Worm (Caenorhabditis elegans): ENCODE results near the gene sup-12.
A peak's percentile ranks its signal among the peaks of the same experiment; 100 is the strongest.

The sup-12 gene

DNA sequence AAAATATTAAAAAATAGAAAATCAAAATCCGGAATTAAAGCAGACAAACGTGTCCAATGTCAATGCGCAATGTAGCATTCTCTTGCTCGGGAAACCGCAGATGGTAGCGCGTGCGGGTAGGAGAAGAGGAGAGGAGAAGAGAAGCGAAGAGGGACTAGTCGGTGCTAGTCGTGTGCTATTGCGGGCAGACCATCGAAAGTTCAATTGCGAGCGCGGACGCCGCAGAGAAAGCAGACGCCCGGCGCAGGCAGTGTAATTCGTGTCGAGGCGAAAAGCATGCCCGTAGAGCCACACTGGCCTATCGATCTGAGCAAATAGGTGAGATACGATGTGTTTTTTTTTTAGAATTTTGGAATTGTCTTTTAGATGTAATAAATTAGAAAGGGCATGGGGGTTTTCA lies 41.3 kb downstream of the sup-12 start (continued):
- TF ChIP-seq duxl-1 (tag; optimal IDR thresholded peaks at IDR 0.05; ENCODE audit: poor library complexity), result no peak
- no peak for TF ChIP-seq spr-3 (GFP tag; optimal IDR thresholded peaks at IDR 0.05)
- no peak; the same call in 1 of the 2 replicates for TF ChIP-seq egl-43 (GFP tag; IDR thresholded peaks at IDR 0.05)
- TF ChIP-seq lim-7 (GFP tag; IDR thresholded peaks at IDR 0.05), result no peak
- TF ChIP-seq lin-13 (GFP tag; optimal IDR thresholded peaks at IDR 0.05), result no peak
- TF ChIP-seq nhr-42 (GFP tag; IDR thresholded peaks at IDR 0.05), result no peak
- no peak for TF ChIP-seq Y105C5A.15 (GFP tag; IDR thresholded peaks at IDR 0.05)
- TF ChIP-seq zip-11 (GFP tag; IDR thresholded peaks at IDR 0.05), result no peak
- peak; percentile 2 to 26 for TF ChIP-seq lsy-2 (tag; optimal IDR thresholded peaks at IDR 0.05)
- TF ChIP-seq mxl-2 (GFP tag; conservative IDR thresholded peaks at IDR 0.05), result no peak
- no peak for TF ChIP-seq fos-1 (tag; optimal IDR thresholded peaks at IDR 0.05)
- no peak for TF ChIP-seq nhr-76 (tag; optimal IDR thresholded peaks at IDR 0.05)
- no peak for TF ChIP-seq madf-5 (GFP tag; IDR thresholded peaks at IDR 0.05)
- no peak for TF ChIP-seq zag-1 (tag; optimal IDR thresholded peaks at IDR 0.05)
- no peak for TF ChIP-seq ceh-20 (GFP tag; IDR thresholded peaks at IDR 0.05)
- 0 out of 2 replicates have a peak, but pooled peaks have one; percentile 46 for TF ChIP-seq ctbp-1 (GFP tag; IDR thresholded peaks at IDR 0.05)
- peak; percentile 49 for TF ChIP-seq dmd-6 (GFP tag; IDR thresholded peaks at IDR 0.05)
- TF ChIP-seq lin-39 (tag; optimal IDR thresholded peaks at IDR 0.05), result no peak
- TF ChIP-seq nhr-28 (tag; optimal IDR thresholded peaks at IDR 0.05), result peak; percentile 28
- TF ChIP-seq gei-8 (GFP tag; optimal IDR thresholded peaks at IDR 0.05), result no peak
- no peak for TF ChIP-seq daf-16 (GFP tag; optimal IDR thresholded peaks at IDR 0.05)
- peak; percentile 1 for TF ChIP-seq daf-16 (tag; optimal IDR thresholded peaks at IDR 0.05)
- TF ChIP-seq ceh-44 (GFP tag; IDR thresholded peaks at IDR 0.05), result no peak
- no peak for TF ChIP-seq cey-2 (tag; optimal IDR thresholded peaks at IDR 0.05; ENCODE audit: borderline replicate concordance, insufficient read depth)
- no peak for TF ChIP-seq daf-12 (tag; optimal IDR thresholded peaks at IDR 0.05)
- no peak for TF ChIP-seq egl-27 (tag; optimal IDR thresholded peaks at IDR 0.05)
- peak; percentile 64 for TF ChIP-seq hlh-30 (tag; optimal IDR thresholded peaks at IDR 0.05; ENCODE audit: insufficient read depth)
- TF ChIP-seq ztf-11 (tag; optimal IDR thresholded peaks at IDR 0.05), result no peak
- no peak for TF ChIP-seq F37D6.2 (tag; optimal IDR thresholded peaks at IDR 0.05)
- peak; percentile 29 for TF ChIP-seq dve-1 (tag; optimal IDR thresholded peaks at IDR 0.05; ENCODE audit: insufficient read depth)
- no peak for TF ChIP-seq lir-3 (tag; optimal IDR thresholded peaks at IDR 0.05)
- no peak for TF ChIP-seq spr-1 (tag; optimal IDR thresholded peaks at IDR 0.05)
- TF ChIP-seq nhr-77 (tag; optimal IDR thresholded peaks at IDR 0.05), result no peak
- TF ChIP-seq daf-19 (GFP tag; conservative IDR thresholded peaks at IDR 0.05), result no peak
- no peak for TF ChIP-seq D1046.2 (GFP tag; IDR thresholded peaks at IDR 0.05)
- TF ChIP-seq hmg-1.1 (GFP tag; IDR thresholded peaks at IDR 0.05), result peak; percentile 85
- TF ChIP-seq ceh-62 (tag; optimal IDR thresholded peaks at IDR 0.05), result no peak

DNA sequence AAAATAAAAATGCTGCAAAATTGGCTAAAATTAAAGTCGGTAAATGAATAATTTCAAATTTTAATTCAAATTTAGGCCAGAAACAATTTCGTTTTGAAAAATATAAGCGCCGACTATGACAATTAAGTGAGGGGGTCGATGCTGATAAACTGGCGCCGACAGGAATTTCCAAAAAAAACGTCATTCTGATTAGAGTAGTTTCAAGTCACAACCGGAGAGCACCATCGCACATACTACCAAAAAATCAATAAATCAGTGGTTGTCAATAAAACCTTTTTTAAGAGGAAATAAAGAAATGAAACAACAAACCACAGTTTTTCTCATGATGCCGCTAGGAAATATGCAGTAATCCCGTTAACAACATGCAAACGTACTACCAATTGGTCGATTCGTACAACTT lies 44.6 kb downstream of the sup-12 start:
- TF ChIP-seq hlh-11 (tag; optimal IDR thresholded peaks at IDR 0.05), result peak; percentile 41
- TF ChIP-seq nhr-111 (GFP tag; optimal IDR thresholded peaks at IDR 0.05), result no peak
- no peak for TF ChIP-seq unc-62 (GFP tag; optimal IDR thresholded peaks at IDR 0.05 in 1 of 2)
- no peak for TF ChIP-seq unc-62 (tag; optimal IDR thresholded peaks at IDR 0.05)
- peak; percentile 1 for TF ChIP-seq ceh-28 (tag; optimal IDR thresholded peaks at IDR 0.05)
- TF ChIP-seq daf-16 (GFP tag; optimal IDR thresholded peaks at IDR 0.05), result no peak
- TF ChIP-seq daf-16 (tag; optimal IDR thresholded peaks at IDR 0.05), result peak; percentile 71
- no peak for TF ChIP-seq nhr-25 (tag; optimal IDR thresholded peaks at IDR 0.05; ENCODE audit: borderline replicate concordance, insufficient read depth)
- TF ChIP-seq ctbp-1 (GFP tag; IDR thresholded peaks at IDR 0.05), result no peak
- no peak for TF ChIP-seq aha-1 (tag)
- TF ChIP-seq nhr-48 (tag; optimal IDR thresholded peaks at IDR 0.05), result no peak
- TF ChIP-seq attf-4 (tag; optimal IDR thresholded peaks at IDR 0.05), result no peak
- TF ChIP-seq daf-19 (GFP tag; conservative IDR thresholded peaks at IDR 0.05), result no peak
- TF ChIP-seq F49E8.2 (tag; optimal IDR thresholded peaks at IDR 0.05; ENCODE audit: borderline replicate concordance), result no peak
- no peak for TF ChIP-seq nhr-77 (tag; optimal IDR thresholded peaks at IDR 0.05)
- no peak for TF ChIP-seq snpc-1.2 (GFP tag; IDR thresholded peaks at IDR 0.05)
- TF ChIP-seq lir-3 (tag; optimal IDR thresholded peaks at IDR 0.05), result no peak
- no peak for TF ChIP-seq mes-2 (tag; optimal IDR thresholded peaks at IDR 0.05; ENCODE audit: poor library complexity, severe bottlenecking)
- TF ChIP-seq dmd-6 (GFP tag; IDR thresholded peaks at IDR 0.05), result peak; percentile 47
- TF ChIP-seq daf-8 (GFP tag; IDR thresholded peaks at IDR 0.05), result no peak
- 0 out of 2 replicates have a peak, but pooled peaks have one; percentile 43 for TF ChIP-seq tra-1 (GFP tag; IDR thresholded peaks at IDR 0.05)
- no peak for TF ChIP-seq fos-1 (tag; optimal IDR thresholded peaks at IDR 0.05)
- no peak for TF ChIP-seq lin-38 (GFP tag; IDR thresholded peaks at IDR 0.05)
